1 fruit fly cellular context compared by ENCODE assay signal in genomic region chr3L:12572366-12572765, dm6.
A peak's percentile ranks its signal among the peaks of the same experiment; 100 is the strongest.
TF ChIP-seq lines count a peak whose summit lies in the region.

TSS of gene sowah (minus strand) at chr3L:12572542.

TF ChIP-seq in whole organism, embryonic, 481 proteins besides CTCF, POLR2A, EP300 and RAD21 (continued from another document and continues in another):
- TF ChIP-seq H15 (GFP tag; IDR thresholded peaks at IDR 0.05; lab: Robert Waterston, UW): no peak
- TF ChIP-seq dati (GFP tag; IDR thresholded peaks at IDR 0.05; lab: Robert Waterston, UW): no peak
- TF ChIP-seq NC2β (GFP tag; optimal IDR thresholded peaks at IDR 0.05; lab: Kevin White, UChicago): peak; percentile 37
- TF ChIP-seq kni (GFP tag; optimal IDR thresholded peaks at IDR 0.05; lab: Kevin White, UChicago): no peak
- peak; percentile 48 for TF ChIP-seq CG9817 (tag; optimal IDR thresholded peaks at IDR 0.05; lab: Kevin White, UChicago)
- TF ChIP-seq cato (GFP tag; optimal IDR thresholded peaks at IDR 0.05; lab: Kevin White, UChicago; ENCODE audit: borderline replicate concordance): peak; percentile 13
- TF ChIP-seq ab (GFP tag; optimal IDR thresholded peaks at IDR 0.05; lab: Kevin White, UChicago): peak; percentile 0
- TF ChIP-seq Dfd (GFP tag; optimal IDR thresholded peaks at IDR 0.05; lab: Kevin White, UChicago): no peak
- no peak for TF ChIP-seq Fer2 (tag; optimal IDR thresholded peaks at IDR 0.05; lab: Kevin White, UChicago)
- TF ChIP-seq CG12219 (GFP tag; optimal IDR thresholded peaks at IDR 0.05; lab: Kevin White, UChicago): no peak
- TF ChIP-seq inv (GFP tag; IDR thresholded peaks at IDR 0.05; lab: Robert Waterston, UW; ENCODE audit: partially characterized antibody): no peak
- peak; percentile 87 for TF ChIP-seq sd (tag; optimal IDR thresholded peaks at IDR 0.05; lab: Kevin White, UChicago)
- peak; percentile 23 for TF ChIP-seq Sox100B (GFP tag; optimal IDR thresholded peaks at IDR 0.05; lab: Kevin White, UChicago)
- TF ChIP-seq Bgb (GFP tag; IDR thresholded peaks at IDR 0.05; lab: Robert Waterston, UW; ENCODE audit: partially characterized antibody): peak; percentile 25; the same call in 1 of the 2 replicates
- TF ChIP-seq CG7745 (tag; optimal IDR thresholded peaks at IDR 0.05; lab: Kevin White, UChicago): no peak
- no peak for TF ChIP-seq CG17568 (GFP tag; optimal IDR thresholded peaks at IDR 0.05; lab: Kevin White, UChicago)
- peak; percentile 44 for TF ChIP-seq Bdp1 (GFP tag; optimal IDR thresholded peaks at IDR 0.05; lab: Kevin White, UChicago)
- TF ChIP-seq knrl (GFP tag; IDR thresholded peaks at IDR 0.05; lab: Robert Waterston, UW; ENCODE audit: partially characterized antibody): peak; percentile 54; the same call in 1 of the 3 replicates
- TF ChIP-seq gsb-n (tag; optimal IDR thresholded peaks at IDR 0.05; lab: Kevin White, UChicago): no peak
- TF ChIP-seq slbo (GFP tag; IDR thresholded peaks at IDR 0.05; lab: Robert Waterston, UW): peak; percentile 75
- TF ChIP-seq Gsc (GFP tag; IDR thresholded peaks at IDR 0.05; lab: Robert Waterston, UW): no peak
- peak; percentile 36; the same call in 1 of the 2 replicates for TF ChIP-seq CG10366 (GFP tag; IDR thresholded peaks at IDR 0.05; lab: Robert Waterston, UW)
- no peak for TF ChIP-seq Mes4 (GFP tag; optimal IDR thresholded peaks at IDR 0.05; lab: Kevin White, UChicago)
- TF ChIP-seq D19A (tag; optimal IDR thresholded peaks at IDR 0.05; lab: Kevin White, UChicago): peak; percentile 33
- peak; percentile 32; the same call in 1 of the 3 replicates for TF ChIP-seq CG34224 (GFP tag; IDR thresholded peaks at IDR 0.05; lab: Robert Waterston, UW; ENCODE audit: partially characterized antibody)
- TF ChIP-seq CG6689 (GFP tag; IDR thresholded peaks at IDR 0.05; lab: Robert Waterston, UW): peak; percentile 37; the same call in 1 of the 2 replicates
- TF ChIP-seq trh (GFP tag; optimal IDR thresholded peaks at IDR 0.05; lab: Kevin White, UChicago): peak; percentile 27
- TF ChIP-seq maf-S (GFP tag; optimal IDR thresholded peaks at IDR 0.05; lab: Kevin White, UChicago): peak; percentile 29
- no peak for TF ChIP-seq ATbp (GFP tag; optimal IDR thresholded peaks at IDR 0.05; lab: Kevin White, UChicago)
- TF ChIP-seq CG11247 (GFP tag; IDR thresholded peaks at IDR 0.05; lab: Robert Waterston, UW): peak; percentile 7; the same call in 1 of the 2 replicates
- no peak for TF ChIP-seq z (GFP tag; IDR thresholded peaks at IDR 0.05; lab: Robert Waterston, UW)
- no peak for TF ChIP-seq CG30431 (GFP tag; optimal IDR thresholded peaks at IDR 0.05; lab: Kevin White, UChicago)
- TF ChIP-seq Six4 (GFP tag; optimal IDR thresholded peaks at IDR 0.05; lab: Kevin White, UChicago): no peak
- TF ChIP-seq luna (GFP tag; optimal IDR thresholded peaks at IDR 0.05; lab: Kevin White, UChicago): no peak
- no peak for TF ChIP-seq NC2α (GFP tag; optimal IDR thresholded peaks at IDR 0.05; lab: Kevin White, UChicago)
- no peak for TF ChIP-seq CkIIα-i1 (GFP tag; IDR thresholded peaks at IDR 0.05; lab: Robert Waterston, UW)
- no peak for TF ChIP-seq Tbp (GFP tag; optimal IDR thresholded peaks at IDR 0.05; lab: Kevin White, UChicago)
- no peak for TF ChIP-seq CG34376 (GFP tag; optimal IDR thresholded peaks at IDR 0.05; lab: Kevin White, UChicago)
- TF ChIP-seq Poxn (GFP tag; IDR thresholded peaks at IDR 0.05; lab: Robert Waterston, UW): no peak
- TF ChIP-seq tin (GFP tag; optimal IDR thresholded peaks at IDR 0.05; lab: Kevin White, UChicago): peak; percentile 39
- TF ChIP-seq CG6175 (GFP tag; IDR thresholded peaks at IDR 0.05; lab: Robert Waterston, UW): no peak
- TF ChIP-seq mirr (GFP tag; optimal IDR thresholded peaks at IDR 0.05; lab: Kevin White, UChicago): no peak
- TF ChIP-seq B-H2 (GFP tag; optimal IDR thresholded peaks at IDR 0.05; lab: Kevin White, UChicago): peak; percentile 24
- TF ChIP-seq Doc2 (GFP tag; IDR thresholded peaks at IDR 0.05; lab: Robert Waterston, UW): no peak
- TF ChIP-seq CG13123 (GFP tag; optimal IDR thresholded peaks at IDR 0.05; lab: Kevin White, UChicago): peak; percentile 9
- no peak for TF ChIP-seq lbe (GFP tag; optimal IDR thresholded peaks at IDR 0.05; lab: Kevin White, UChicago)
- TF ChIP-seq da (GFP tag; optimal IDR thresholded peaks at IDR 0.05; lab: Kevin White, UChicago): peak; percentile 20
- TF ChIP-seq wdn (GFP tag; IDR thresholded peaks at IDR 0.05; lab: Robert Waterston, UW): no peak
- TF ChIP-seq CG13775 (GFP tag; optimal IDR thresholded peaks at IDR 0.05; lab: Kevin White, UChicago): peak; percentile 30
- peak; percentile 71 for TF ChIP-seq bcd (GFP tag; optimal IDR thresholded peaks at IDR 0.05; lab: Kevin White, UChicago)
- peak; percentile 67 for TF ChIP-seq CG14710 (tag; optimal IDR thresholded peaks at IDR 0.05; lab: Kevin White, UChicago)
- no peak; the same call in 1 of the 3 replicates for TF ChIP-seq ci (GFP tag; IDR thresholded peaks at IDR 0.05; lab: Robert Waterston, UW)
- TF ChIP-seq Usf (GFP tag; optimal IDR thresholded peaks at IDR 0.05; lab: Kevin White, UChicago): no peak
- peak; percentile 38 for TF ChIP-seq Dek (tag; optimal IDR thresholded peaks at IDR 0.05; lab: Kevin White, UChicago)
- no peak for TF ChIP-seq Stat92E (GFP tag; optimal IDR thresholded peaks at IDR 0.05; lab: Kevin White, UChicago)
- 0 out of 2 replicates have a peak, but pooled peaks have one; percentile 21 for TF ChIP-seq danr (GFP tag; IDR thresholded peaks at IDR 0.05; lab: Robert Waterston, UW)
- peak; percentile 88 for TF ChIP-seq CG42726 (GFP tag; IDR thresholded peaks at IDR 0.05; lab: Robert Waterston, UW; ENCODE audit: partially characterized antibody)
- no peak for TF ChIP-seq CG18599 (GFP tag; optimal IDR thresholded peaks at IDR 0.05; lab: Kevin White, UChicago)
- peak; percentile 56 for TF ChIP-seq CG30020 (tag; optimal IDR thresholded peaks at IDR 0.05; lab: Kevin White, UChicago)
- peak; percentile 24 for TF ChIP-seq fu2 (GFP tag; optimal IDR thresholded peaks at IDR 0.05; lab: Kevin White, UChicago)
- TF ChIP-seq tio (GFP tag; optimal IDR thresholded peaks at IDR 0.05; lab: Kevin White, UChicago): no peak
- no peak for TF ChIP-seq ro (GFP tag; IDR thresholded peaks at IDR 0.05; lab: Robert Waterston, UW)
- TF ChIP-seq h (optimal IDR thresholded peaks at IDR 0.05; lab: Kevin White, UChicago): no peak
- TF ChIP-seq shn (GFP tag; optimal IDR thresholded peaks at IDR 0.05; lab: Kevin White, UChicago): peak; percentile 62
- peak; percentile 76 for TF ChIP-seq HmgZ (tag; optimal IDR thresholded peaks at IDR 0.05; lab: Kevin White, UChicago)
- TF ChIP-seq esg (GFP tag; conservative IDR thresholded peaks at IDR 0.05; lab: Robert Waterston, UW): no peak
- no peak for TF ChIP-seq en (GFP tag; optimal IDR thresholded peaks at IDR 0.05; lab: Kevin White, UChicago)
- no peak for TF ChIP-seq Hr39 (optimal IDR thresholded peaks at IDR 0.05; lab: Kevin White, UChicago)
- TF ChIP-seq Gug (GFP tag; IDR thresholded peaks at IDR 0.05; lab: Robert Waterston, UW): peak; percentile 74
- peak; percentile 36 for TF ChIP-seq CG10979 (tag; optimal IDR thresholded peaks at IDR 0.05; lab: Kevin White, UChicago)
- TF ChIP-seq phol (tag; optimal IDR thresholded peaks at IDR 0.05; lab: Kevin White, UChicago): peak; percentile 70
- peak; percentile 41 for TF ChIP-seq CG18262 (tag; optimal IDR thresholded peaks at IDR 0.05; lab: Kevin White, UChicago)
- TF ChIP-seq CG18619 (GFP tag; optimal IDR thresholded peaks at IDR 0.05; lab: Kevin White, UChicago): peak; percentile 23
- no peak for TF ChIP-seq sna (GFP tag; IDR thresholded peaks at IDR 0.05; lab: Robert Waterston, UW; ENCODE audit: partially characterized antibody)
- peak; percentile 52 for TF ChIP-seq CG13624 (GFP tag; optimal IDR thresholded peaks at IDR 0.05; lab: Kevin White, UChicago)
- TF ChIP-seq Ada2b (GFP tag; IDR thresholded peaks at IDR 0.05; lab: Robert Waterston, UW): 0 out of 2 replicates have a peak, but pooled peaks have one; percentile 8
- no peak for TF ChIP-seq dimm (GFP tag; IDR thresholded peaks at IDR 0.05; lab: Robert Waterston, UW)
- no peak for TF ChIP-seq CG15269 (tag; optimal IDR thresholded peaks at IDR 0.05; lab: Kevin White, UChicago)
- no peak for TF ChIP-seq CG16863 (GFP tag; optimal IDR thresholded peaks at IDR 0.05; lab: Kevin White, UChicago)
- peak; percentile 84 for TF ChIP-seq pzg (GFP tag; optimal IDR thresholded peaks at IDR 0.05; lab: Kevin White, UChicago)
- TF ChIP-seq chn (GFP tag; optimal IDR thresholded peaks at IDR 0.05; lab: Kevin White, UChicago): peak; percentile 31
- TF ChIP-seq PHDP (tag; optimal IDR thresholded peaks at IDR 0.05; lab: Kevin White, UChicago): peak; percentile 13
- peak; percentile 85 for TF ChIP-seq Med (GFP tag; lab: Kevin White, UChicago)
- TF ChIP-seq CG11085 (GFP tag; IDR thresholded peaks at IDR 0.05; lab: Robert Waterston, UW): 0 out of 2 replicates have a peak, but pooled peaks have one; percentile 13
- TF ChIP-seq Hand (GFP tag; optimal IDR thresholded peaks at IDR 0.05; lab: Kevin White, UChicago): no peak
- TF ChIP-seq exex (tag; optimal IDR thresholded peaks at IDR 0.05; lab: Kevin White, UChicago): no peak
- peak; percentile 41 for TF ChIP-seq CG17912 (GFP tag; optimal IDR thresholded peaks at IDR 0.05; lab: Kevin White, UChicago)
- peak; percentile 45 for TF ChIP-seq twi (tag; optimal IDR thresholded peaks at IDR 0.05; lab: Kevin White, UChicago)
- peak; percentile 74 for TF ChIP-seq CG33213 (GFP tag; optimal IDR thresholded peaks at IDR 0.05; lab: Kevin White, UChicago)
- TF ChIP-seq fd96Cb (tag; optimal IDR thresholded peaks at IDR 0.05; lab: Kevin White, UChicago): peak; percentile 21
- no peak for TF ChIP-seq Neu2 (GFP tag; optimal IDR thresholded peaks at IDR 0.05; lab: Kevin White, UChicago; ENCODE audit: borderline replicate concordance)
- TF ChIP-seq Bteb2 (GFP tag; optimal IDR thresholded peaks at IDR 0.05; lab: Kevin White, UChicago): peak; percentile 11
- no peak for TF ChIP-seq ham (GFP tag; IDR thresholded peaks at IDR 0.05; lab: Robert Waterston, UW)
- TF ChIP-seq CG7928 (GFP tag; optimal IDR thresholded peaks at IDR 0.05; lab: Kevin White, UChicago): peak; percentile 100
- TF ChIP-seq GATAe (GFP tag; conservative IDR thresholded peaks at IDR 0.05; lab: Robert Waterston, UW): no peak
- TF ChIP-seq CG32532 (GFP tag; IDR thresholded peaks at IDR 0.05; lab: Robert Waterston, UW): peak; percentile 42; the same call in 1 of the 2 replicates
- TF ChIP-seq CG3726 (GFP tag; IDR thresholded peaks at IDR 0.05; lab: Robert Waterston, UW): no peak
- TF ChIP-seq mld (GFP tag; IDR thresholded peaks at IDR 0.05; lab: Robert Waterston, UW; ENCODE audit: partially characterized antibody): no peak
- no peak for TF ChIP-seq Atf6 (GFP tag; IDR thresholded peaks at IDR 0.05; lab: Robert Waterston, UW)
- peak; percentile 37; the same call in 1 of the 2 replicates for TF ChIP-seq CG7372 (GFP tag; IDR thresholded peaks at IDR 0.05; lab: Robert Waterston, UW)
- TF ChIP-seq CG4328 (GFP tag; optimal IDR thresholded peaks at IDR 0.05; lab: Kevin White, UChicago): no peak
- TF ChIP-seq CG17802 (tag; optimal IDR thresholded peaks at IDR 0.05; lab: Kevin White, UChicago): peak; percentile 33
- TF ChIP-seq CG30403 (GFP tag; optimal IDR thresholded peaks at IDR 0.05; lab: Kevin White, UChicago): peak; percentile 4
- TF ChIP-seq CG32772 (GFP tag; IDR thresholded peaks at IDR 0.05; lab: Robert Waterston, UW): peak; percentile 47; the same call in 1 of the 2 replicates
- peak; percentile 65 for TF ChIP-seq Dip3 (GFP tag; optimal IDR thresholded peaks at IDR 0.05; lab: Kevin White, UChicago)
- TF ChIP-seq CG8089 (GFP tag; optimal IDR thresholded peaks at IDR 0.05; lab: Kevin White, UChicago): peak; percentile 61
- no peak for TF ChIP-seq Hmx (GFP tag; optimal IDR thresholded peaks at IDR 0.05; lab: Kevin White, UChicago)
- TF ChIP-seq nau (GFP tag; optimal IDR thresholded peaks at IDR 0.05; lab: Kevin White, UChicago): no peak
- no peak for TF ChIP-seq gsb (GFP tag; IDR thresholded peaks at IDR 0.05; lab: Robert Waterston, UW)
- no peak for TF ChIP-seq CG6254 (GFP tag; optimal IDR thresholded peaks at IDR 0.05; lab: Kevin White, UChicago)
- TF ChIP-seq CG13296 (GFP tag; optimal IDR thresholded peaks at IDR 0.05; lab: Kevin White, UChicago): peak; percentile 10
- TF ChIP-seq Dip2 (GFP tag; IDR thresholded peaks at IDR 0.05; lab: Robert Waterston, UW): no peak
- no peak for TF ChIP-seq CG2202 (tag; optimal IDR thresholded peaks at IDR 0.05; lab: Kevin White, UChicago)
- peak; percentile 83 for TF ChIP-seq sens (GFP tag; lab: Kevin White, UChicago)
- TF ChIP-seq CG2875 (GFP tag; optimal IDR thresholded peaks at IDR 0.05; lab: Kevin White, UChicago): no peak
- TF ChIP-seq Drgx (GFP tag; IDR thresholded peaks at IDR 0.05; lab: Robert Waterston, UW): no peak
- TF ChIP-seq E2f1 (GFP tag; IDR thresholded peaks at IDR 0.05; lab: Robert Waterston, UW): no peak
- TF ChIP-seq bbx (GFP tag; IDR thresholded peaks at IDR 0.05; lab: Robert Waterston, UW; ENCODE audit: partially characterized antibody): no peak
- TF ChIP-seq nom (GFP tag; optimal IDR thresholded peaks at IDR 0.05; lab: Kevin White, UChicago): no peak
- TF ChIP-seq CG16779 (GFP tag; IDR thresholded peaks at IDR 0.05; lab: Robert Waterston, UW): no peak
- TF ChIP-seq CG2129 (GFP tag; IDR thresholded peaks at IDR 0.05; lab: Robert Waterston, UW; ENCODE audit: partially characterized antibody): no peak
- 0 out of 3 replicates have a peak, but pooled peaks have one; percentile 28 for TF ChIP-seq HLH4C (GFP tag; IDR thresholded peaks at IDR 0.05; lab: Robert Waterston, UW; ENCODE audit: partially characterized antibody)
- TF ChIP-seq CG31224 (GFP tag; IDR thresholded peaks at IDR 0.05; lab: Robert Waterston, UW): no peak
- TF ChIP-seq row (GFP tag; IDR thresholded peaks at IDR 0.05; lab: Robert Waterston, UW): peak; percentile 82
- peak; percentile 51 for TF ChIP-seq CG17829 (tag; optimal IDR thresholded peaks at IDR 0.05; lab: Kevin White, UChicago)
- peak; percentile 43 for TF ChIP-seq CG4424 (GFP tag; optimal IDR thresholded peaks at IDR 0.05; lab: Kevin White, UChicago)
- peak; percentile 23 for TF ChIP-seq CG15696 (tag; optimal IDR thresholded peaks at IDR 0.05; lab: Kevin White, UChicago)
- peak; percentile 25 for TF ChIP-seq kah (GFP tag; optimal IDR thresholded peaks at IDR 0.05; lab: Kevin White, UChicago)
- peak; percentile 16 for TF ChIP-seq CG1647 (GFP tag; optimal IDR thresholded peaks at IDR 0.05; lab: Kevin White, UChicago)
- TF ChIP-seq CG8290 (GFP tag; optimal IDR thresholded peaks at IDR 0.05; lab: Kevin White, UChicago): peak; percentile 71
- peak in 1 of 2 experiments; percentile 81 for TF ChIP-seq CG8290 (tag; optimal IDR thresholded peaks at IDR 0.05; lab: Kevin White, UChicago)
- peak; percentile 57 for TF ChIP-seq amos (GFP tag; IDR thresholded peaks at IDR 0.05; lab: Robert Waterston, UW; ENCODE audit: partially characterized antibody)
